Fruit fly (Drosophila melanogaster) whole organism, wandering third instar larva: ENCODE data around the gene corolla.
A peak's percentile ranks its signal among the peaks of the same experiment; 100 is the strongest.

Source experiments
- CG32264 ChIP-seq: fragments of 200-800 bp; sonication (Bioruptor generic); optimal IDR thresholded peaks from 2 replicates; lab custom pipeline; 2016; ENCODE audit warnings: missing biosample characterization, missing genetic modification characterization
- GATAd ChIP-seq: sonication (Bioruptor generic); optimal IDR thresholded peaks from 2 replicates; lab custom pipeline; 2016; ENCODE audit warnings: missing biosample characterization, missing genetic modification characterization
- HLH106 ChIP-seq: fragments of 200-800 bp; optimal IDR thresholded peaks from 3 replicates; lab custom pipeline; 2019; ENCODE audit warnings: missing biosample characterization, mild to moderate bottlenecking, missing genetic modification characterization, moderate library complexity
- Hr83 ChIP-seq: fragments of 200-300 bp; sonication (Bioruptor generic); optimal IDR thresholded peaks from 2 replicates; lab custom pipeline; 2016; ENCODE audit warnings: missing biosample characterization, mild to moderate bottlenecking, missing genetic modification characterization, moderate library complexity; ENCODE audit not compliant: poor library complexity, severe bottlenecking
- Mio ChIP-seq: sonication (Bioruptor generic); optimal IDR thresholded peaks from 2 replicates; lab custom pipeline; 2016; ENCODE audit warnings: missing biosample characterization, missing genetic modification characterization
- Myc ChIP-seq: fragments of >200 bp; optimal IDR thresholded peaks from 2 replicates; lab custom pipeline; 2017
- N ChIP-seq: fragments of >200 bp; optimal IDR thresholded peaks from 2 replicates; lab custom pipeline; 2018; ENCODE audit warnings: missing biosample characterization, missing external identifiers, missing genetic modification characterization
- OdsH ChIP-seq: fragments of 200-800 bp; sonication (Bioruptor generic); optimal IDR thresholded peaks from 2 replicates; lab custom pipeline; 2016; ENCODE audit warnings: missing biosample characterization, mild to moderate bottlenecking, missing genetic modification characterization
- br ChIP-seq: fragments of 200-800 bp; sonication (Bioruptor generic); optimal IDR thresholded peaks from 2 replicates; lab custom pipeline; 2016; ENCODE audit warnings: missing biosample characterization, missing genetic modification characterization
- foxo ChIP-seq, 2 experiments: fragments of 200-800 bp; sonication (Bioruptor generic); optimal IDR thresholded peaks; 2 replicates in 1 of 2; 3 replicates in 1 of 2; lab custom pipeline; 2016 to 2017; ENCODE audit warnings: missing biosample characterization in 2 of 2, missing genetic modification characterization in 2 of 2
- jim ChIP-seq: fragments of 175-275, 200-325 bp; sonication (Bioruptor generic); optimal IDR thresholded peaks from 2 replicates; lab custom pipeline; 2016; ENCODE audit warnings: missing biosample characterization, mild to moderate bottlenecking, missing genetic modification characterization
- psq ChIP-seq: fragments of 200-800 bp; sonication (Bioruptor generic); optimal IDR thresholded peaks from 3 replicates; lab custom pipeline; 2017; ENCODE audit warnings: missing biosample characterization, mild to moderate bottlenecking, missing genetic modification characterization, moderate library complexity
- rgr ChIP-seq: fragments of 200-800 bp; sonication (Bioruptor generic); optimal IDR thresholded peaks from 3 replicates; lab custom pipeline; 2016; ENCODE audit warnings: missing biosample characterization, mild to moderate bottlenecking, missing genetic modification characterization
- sage ChIP-seq: fragments of 200-800 bp; sonication (Bioruptor generic); optimal IDR thresholded peaks from 2 replicates; lab custom pipeline; 2016; ENCODE audit warnings: missing biosample characterization, mild to moderate bottlenecking, missing genetic modification characterization

Gene corolla

DNA sequence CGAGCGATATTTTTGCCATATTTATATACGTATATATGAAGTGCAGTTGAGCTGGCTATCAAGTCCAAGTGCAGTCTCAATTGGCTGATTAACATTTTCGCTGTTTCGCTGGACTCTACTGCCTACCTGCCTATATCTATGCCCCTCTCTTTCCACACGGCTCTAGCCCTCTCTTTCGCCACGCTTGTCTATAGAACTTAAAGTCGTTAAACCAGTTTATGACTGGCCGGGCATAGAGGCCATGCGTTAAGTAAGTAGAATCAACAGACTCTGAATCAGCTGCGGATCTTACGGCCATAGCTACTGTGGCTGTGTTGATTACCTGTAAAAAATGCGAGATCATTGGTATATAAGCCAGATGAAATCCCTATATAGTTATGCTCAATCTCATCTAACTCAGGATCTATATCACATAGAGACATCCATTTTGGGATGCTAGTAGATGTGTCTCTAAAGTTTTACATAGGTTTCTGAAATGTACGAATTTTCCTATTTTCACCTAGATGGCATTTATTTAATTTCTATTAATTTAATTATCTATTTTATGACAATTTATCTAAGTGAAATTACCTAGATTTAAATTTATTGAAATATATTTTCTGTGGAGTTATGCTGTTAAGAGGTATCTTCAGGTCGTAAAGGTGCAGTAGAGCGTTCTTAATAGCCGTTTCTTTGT is 50.1 kb downstream of the corolla start:
- TF ChIP-seq foxo (GFP tag; optimal IDR thresholded peaks at IDR 0.05; lab: Kevin White, UChicago) (peak in 1 of 2 experiments; percentile 16), br (GFP tag; lab: Kevin White, UChicago) (no peak), jim (GFP tag; lab: Kevin White, UChicago) (no peak), Hr83 (GFP tag; lab: Kevin White, UChicago) (no peak), HLH106 (tag; lab: Kevin White, UChicago) (no peak), OdsH (GFP tag; lab: Kevin White, UChicago) (peak; percentile 14), Myc (no peak), N (GFP tag; lab: Kevin White, UChicago) (no peak), psq (GFP tag; lab: Kevin White, UChicago) (peak; percentile 46), rgr (GFP tag; lab: Kevin White, UChicago) (peak; percentile 38)
- TF ChIP-seq, all 38 proteins: peak for 4

dm6 chrX:17580954-17581353 is 50.9 kb downstream of the corolla start:
- TF ChIP-seq CG32264 (GFP tag; lab: Kevin White, UChicago) (no peak), HLH106 (tag; lab: Kevin White, UChicago) (no peak), GATAd (GFP tag; lab: Kevin White, UChicago) (no peak), Mio (GFP tag; lab: Kevin White, UChicago) (no peak), sage (no peak)
